Worm (Caenorhabditis elegans): ENCODE measurements around the gene ugt-4.

DNA sequence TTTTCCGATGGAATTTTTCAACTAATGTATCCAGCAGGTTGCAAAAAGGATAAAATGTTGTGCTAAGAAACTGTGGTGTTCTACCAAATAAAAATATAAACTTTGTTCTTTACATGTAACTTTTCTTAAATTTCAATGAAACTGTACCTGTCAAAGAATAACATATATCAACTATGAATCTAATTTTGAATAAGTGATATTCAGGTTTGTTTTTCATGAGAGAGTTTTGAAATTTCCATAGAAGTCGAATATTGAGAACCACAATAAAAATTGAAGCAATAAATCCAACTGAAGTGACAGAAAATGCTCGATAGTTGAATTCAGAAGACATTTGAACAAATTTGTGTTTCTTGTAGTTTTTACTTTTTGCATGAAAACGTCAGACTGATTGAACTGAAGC lies 4.9 kb downstream of the ugt-4 start, which contains the start of gene srbc-43:
- TF ChIP-seq F57C9.4 (tag; optimal IDR thresholded peaks at IDR 0.05), result no peak
- TF ChIP-seq nfyb-1 (GFP tag; IDR thresholded peaks at IDR 0.05), result no peak
- no peak for TF ChIP-seq hlh-12 (tag; optimal IDR thresholded peaks at IDR 0.05)
- TF ChIP-seq him-1 (tag; optimal IDR thresholded peaks at IDR 0.05), result no peak
- TF ChIP-seq snpc-4 (GFP tag; optimal IDR thresholded peaks at IDR 0.05), result no peak
- TF ChIP-seq snpc-4 (tag; optimal IDR thresholded peaks at IDR 0.05), result no peak
- TF ChIP-seq T07F8.4 (tag; optimal IDR thresholded peaks at IDR 0.05), result no peak
